Worm (Caenorhabditis elegans) whole organism, young adult: ENCODE measurements around the gene C06E2.9.

Experiments used
- F10E7.11 ChIP-seq: sonication (generic microtip); optimal IDR thresholded peaks from 2 replicates; lab custom pipeline; 2017; ENCODE audit warnings: mild to moderate bottlenecking, missing genetic modification characterization, moderate library complexity, missing compliant biosample characterization
- F22D6.2 ChIP-seq: sonication (generic microtip); optimal IDR thresholded peaks from 2 replicates; lab custom pipeline; 2016; ENCODE audit warnings: mild to moderate bottlenecking, missing genetic modification characterization, missing compliant biosample characterization
- F23B12.7 ChIP-seq: sonication (generic microtip); optimal IDR thresholded peaks from 2 replicates; lab custom pipeline; 2017; ENCODE audit warnings: missing genetic modification characterization, mild to moderate bottlenecking, missing compliant biosample characterization, antibody characterized with exemption, moderate library complexity; ENCODE audit not compliant: insufficient read depth
- aptf-3 ChIP-seq: fragments of 200-800 bp; sonication (Bioruptor generic); IDR thresholded peaks from 2 replicates; pipeline ENCODE4 v1.3.6; 2022; ENCODE audit warnings: missing genetic modification characterization, missing compliant biosample characterization
- athp-1 ChIP-seq: sonication (generic microtip); optimal IDR thresholded peaks from 2 replicates; lab custom pipeline; 2017; ENCODE audit warnings: mild to moderate bottlenecking, missing genetic modification characterization, missing compliant biosample characterization
- attf-3 ChIP-seq: fragments of 200-800 bp; sonication (Bioruptor generic); conservative IDR thresholded peaks from 2 replicates; pipeline ENCODE4 v1.3.6; 2022; ENCODE audit warnings: missing genetic modification reagents, missing genetic modification characterization, missing compliant biosample characterization
- cebp-1 ChIP-seq, 2 experiments: fragments of 200-800 bp in 1 of 2; sonication (Bioruptor generic) in 1 of 2; sonication (generic microtip) in 1 of 2; IDR thresholded peaks in 1 of 2; optimal IDR thresholded peaks in 1 of 2; 2 replicates each; pipeline versions ENCODE4 v1.3.6 to Lab custom; 2017 to 2022; ENCODE audit warnings: missing compliant biosample characterization in 2 of 2, missing genetic modification characterization in 2 of 2, mild to moderate bottlenecking in 1 of 2, missing genetic modification reagents in 1 of 2, moderate library complexity in 1 of 2
- dox-1 ChIP-seq: fragments of 200-800 bp; sonication (Bioruptor generic); IDR thresholded peaks from 2 replicates; pipeline ENCODE4 v1.3.6; 2022; ENCODE audit warnings: missing genetic modification reagents, missing genetic modification characterization, missing compliant biosample characterization
- dpl-1 ChIP-seq: fragments of 150-350 bp; optimal IDR thresholded peaks from 2 replicates; lab custom pipeline; 2014; ENCODE audit warnings: missing biosample characterization, missing genetic modification reagents, missing genetic modification characterization
- gei-17 ChIP-seq: fragments of 200-800 bp; sonication (Bioruptor generic); optimal IDR thresholded peaks from 2 replicates; lab custom pipeline; 2018; ENCODE audit warnings: mild to moderate bottlenecking, missing genetic modification characterization, missing compliant biosample characterization
- hmg-1.2 ChIP-seq: fragments of 200-800 bp; sonication (Bioruptor generic); IDR thresholded peaks from 2 replicates; pipeline ENCODE4 v1.3.6; 2022; ENCODE audit warnings: missing genetic modification reagents, missing genetic modification characterization, missing compliant biosample characterization
- hmg-20 ChIP-seq: fragments of 200-800 bp; sonication (Bioruptor generic); IDR thresholded peaks from 2 replicates; pipeline ENCODE4 v1.3.6; 2022; ENCODE audit warnings: missing genetic modification reagents, missing genetic modification characterization, missing compliant biosample characterization
- hrde-1 ChIP-seq: sonication (generic microtip); optimal IDR thresholded peaks from 2 replicates; lab custom pipeline; 2016; ENCODE audit warnings: missing genetic modification characterization, mild to moderate bottlenecking, missing compliant biosample characterization, moderate library complexity, missing genotype, missing genetic modification reagents, borderline replicate concordance
- let-526 ChIP-seq: fragments of 200-800 bp; sonication (Bioruptor generic); IDR thresholded peaks from 2 replicates; pipeline ENCODE4 v1.3.6; 2022; ENCODE audit warnings: missing genetic modification reagents, missing genetic modification characterization, missing compliant biosample characterization
- lin-40 ChIP-seq: sonication (generic microtip); optimal IDR thresholded peaks from 2 replicates; lab custom pipeline; 2016; ENCODE audit warnings: missing genetic modification characterization, mild to moderate bottlenecking, missing compliant biosample characterization, missing genotype, missing genetic modification reagents
- lsl-1 ChIP-seq: fragments of 200-800 bp; sonication (Bioruptor generic); optimal IDR thresholded peaks from 2 replicates; lab custom pipeline; 2018; ENCODE audit warnings: mild to moderate bottlenecking, missing genetic modification characterization, moderate library complexity, missing compliant biosample characterization
- madf-10 ChIP-seq: sonication (generic microtip); optimal IDR thresholded peaks from 2 replicates; lab custom pipeline; 2016; ENCODE audit warnings: mild to moderate bottlenecking, missing genetic modification characterization, missing compliant biosample characterization
- mcd-1 ChIP-seq: fragments of 200-800 bp; sonication (Bioruptor generic); IDR thresholded peaks from 2 replicates; pipeline ENCODE4 v1.3.6; 2022; ENCODE audit warnings: missing genetic modification reagents, missing genetic modification characterization, missing compliant biosample characterization
- mel-28 ChIP-seq: sonication (generic microtip); optimal IDR thresholded peaks from 2 replicates; lab custom pipeline; 2016; ENCODE audit warnings: borderline replicate concordance, mild to moderate bottlenecking, missing genetic modification characterization, missing compliant biosample characterization
- nfyb-1 ChIP-seq: fragments of 200-800 bp; sonication (Bioruptor generic); IDR thresholded peaks from 2 replicates; pipeline ENCODE4 v1.3.6; 2022; ENCODE audit warnings: missing genetic modification reagents, missing genetic modification characterization, missing compliant biosample characterization
- nhr-80 ChIP-seq: sonication (generic microtip); optimal IDR thresholded peaks from 2 replicates; lab custom pipeline; 2016; ENCODE audit warnings: missing genetic modification characterization, missing compliant biosample characterization
- nhr-90 ChIP-seq: sonication (generic microtip); optimal IDR thresholded peaks from 2 replicates; lab custom pipeline; 2016; ENCODE audit warnings: missing genotype, mild to moderate bottlenecking, missing genetic modification characterization, missing compliant biosample characterization
- repo-1 ChIP-seq: sonication (generic microtip); optimal IDR thresholded peaks from 2 replicates; lab custom pipeline; 2017; ENCODE audit warnings: mild to moderate bottlenecking, missing genetic modification characterization, missing compliant biosample characterization
- somi-1 ChIP-seq: fragments of 200-800 bp; sonication (Bioruptor generic); optimal IDR thresholded peaks from 2 replicates; lab custom pipeline; 2018; ENCODE audit warnings: mild to moderate bottlenecking, missing genetic modification characterization, missing compliant biosample characterization
- tbp1 ChIP-seq: fragments of 200-800 bp; sonication (Bioruptor generic); optimal IDR thresholded peaks from 2 replicates; lab custom pipeline; 2018; ENCODE audit warnings: mild to moderate bottlenecking, missing genetic modification characterization, missing compliant biosample characterization
- ztf-25 ChIP-seq: fragments of 200-800 bp; sonication (Bioruptor generic); IDR thresholded peaks from 2 replicates; pipeline ENCODE4 v1.3.6; 2022; ENCODE audit warnings: missing genetic modification reagents, missing genetic modification characterization, missing compliant biosample characterization
- ztf-28 ChIP-seq: fragments of 200-800 bp; sonication (Bioruptor generic); IDR thresholded peaks from 2 replicates; pipeline ENCODE4 v1.3.6; 2022; ENCODE audit warnings: missing genetic modification reagents, missing genetic modification characterization, missing compliant biosample characterization

The C06E2.9 gene

ce11 chrX:8902920-8903319, 41.9 kb downstream of the C06E2.9 start:
- no peak for TF ChIP-seq athp-1 (tag; lab: Kevin White, UChicago)
- no peak for TF ChIP-seq repo-1 (tag; lab: Kevin White, UChicago)
- TF ChIP-seq madf-10 (tag; lab: Kevin White, UChicago) = no peak
- no peak for TF ChIP-seq attf-3 (GFP tag; lab: Robert Waterston, UW)

ce11 chrX:8905089-8905488, 44.0 kb downstream of the C06E2.9 start, which contains the start of gene ensh-1:
Gene ensh-1 (plus strand): TSS chrX:8905389.
- TF ChIP-seq somi-1 (GFP tag; lab: Kevin White, UChicago) = no peak
- TF ChIP-seq F10E7.11 = no peak
- TF ChIP-seq ztf-28 (GFP tag; lab: Robert Waterston, UW) = no peak
- no peak for TF ChIP-seq nhr-90
- TF ChIP-seq gei-17 (GFP tag; lab: Kevin White, UChicago) = no peak
- no peak for TF ChIP-seq hrde-1 (tag; lab: Kevin White, UChicago)
- no peak for TF ChIP-seq F22D6.2
- TF ChIP-seq lsl-1 (GFP tag; lab: Kevin White, UChicago) = no peak
- TF ChIP-seq nfyb-1 = no peak
- no peak for TF ChIP-seq hmg-20 (GFP tag; lab: Robert Waterston, UW)
- TF ChIP-seq dpl-1 (GFP tag; lab: Kevin White, UChicago) = no peak

ce11 chrX:8911077-8911476, 50.0 kb downstream of the C06E2.9 start, which contains the start of gene cyn-8:
Gene cyn-8 (plus strand): TSS chrX:8911293.
- no peak for TF ChIP-seq aptf-3 (GFP tag; lab: Robert Waterston, UW)
- no peak for TF ChIP-seq ztf-25
- TF ChIP-seq hmg-1.2 (GFP tag; lab: Robert Waterston, UW) = peak; percentile 21; the same call in 1 of the 2 replicates
- no peak for TF ChIP-seq F23B12.7 (tag; lab: Kevin White, UChicago)
- peak; percentile 91 for TF ChIP-seq mcd-1 (GFP tag; lab: Robert Waterston, UW)
- 0 out of 2 replicates have a peak, but pooled peaks have one; percentile 8 for TF ChIP-seq let-526 (GFP tag; lab: Robert Waterston, UW)
- TF ChIP-seq nhr-80 = peak; percentile 40
- peak; percentile 19 for TF ChIP-seq tbp1 (GFP tag; lab: Kevin White, UChicago)
- TF ChIP-seq mel-28 (tag; lab: Kevin White, UChicago) = no peak
- TF ChIP-seq cebp-1 (GFP tag; IDR thresholded peaks at IDR 0.05; lab: Robert Waterston, UW) = no peak
- no peak for TF ChIP-seq cebp-1 (tag; optimal IDR thresholded peaks at IDR 0.05; lab: Kevin White, UChicago)
- TF ChIP-seq dox-1 (GFP tag; lab: Robert Waterston, UW) = 0 out of 2 replicates have a peak, but pooled peaks have one; percentile 28
- no peak for TF ChIP-seq lin-40 (tag; lab: Kevin White, UChicago)
